Worm (Caenorhabditis elegans) whole organism, mixed stage, embryonic: ENCODE results near the gene rab-21.

ENCODE experiments used
- bed-3 ChIP-seq: fragments of 200-800 bp; sonication (Bioruptor generic); optimal IDR thresholded peaks from 3 replicates; lab custom pipeline; 2018; ENCODE audit warnings: mild to moderate bottlenecking, missing genetic modification characterization, moderate library complexity, missing compliant biosample characterization
- blmp-1 ChIP-seq: fragments of 150-350 bp; optimal IDR thresholded peaks from 2 replicates; lab custom pipeline; 2014; ENCODE audit warnings: missing biosample characterization, missing genetic modification characterization
- elt-1 ChIP-seq: sonication (generic microtip); optimal IDR thresholded peaks from 2 replicates; lab custom pipeline; 2017; ENCODE audit warnings: missing genetic modification characterization, mild to moderate bottlenecking, missing compliant biosample characterization, antibody characterized with exemption, moderate library complexity, borderline replicate concordance; ENCODE audit not compliant: insufficient read depth
- nhr-237 ChIP-seq: fragments of 150-350 bp; optimal IDR thresholded peaks from 2 replicates; lab custom pipeline; 2014; ENCODE audit warnings: missing biosample characterization, missing genetic modification characterization
- nhr-28 ChIP-seq: fragments of 150-350 bp; optimal IDR thresholded peaks from 2 replicates; lab custom pipeline; 2014; ENCODE audit warnings: missing biosample characterization, missing genetic modification characterization
- pha-4 ChIP-seq: fragments of 150-350 bp; optimal IDR thresholded peaks from 2 replicates; lab custom pipeline; 2018; ENCODE audit warnings: missing biosample characterization, missing genetic modification reagents, missing genetic modification characterization
- snpc-4 ChIP-seq: fragments of 150-350 bp; optimal IDR thresholded peaks from 2 replicates; lab custom pipeline; 2014; ENCODE audit warnings: missing biosample characterization, missing genetic modification characterization
- sptf-1 ChIP-seq: sonication (generic microtip); optimal IDR thresholded peaks from 2 replicates; lab custom pipeline; 2017; ENCODE audit warnings: mild to moderate bottlenecking, missing genetic modification characterization, moderate library complexity, missing compliant biosample characterization
- tbx-8 ChIP-seq: fragments of 200-800 bp; sonication (Bioruptor generic); optimal IDR thresholded peaks from 2 replicates; lab custom pipeline; 2018; ENCODE audit warnings: mild to moderate bottlenecking, missing genetic modification characterization, moderate library complexity, missing compliant biosample characterization
- unc-62 ChIP-seq: fragments of 150-350 bp; optimal IDR thresholded peaks from 2 replicates; lab custom pipeline; 2014; ENCODE audit warnings: missing biosample characterization, missing genetic modification reagents, missing genetic modification characterization

DNA sequence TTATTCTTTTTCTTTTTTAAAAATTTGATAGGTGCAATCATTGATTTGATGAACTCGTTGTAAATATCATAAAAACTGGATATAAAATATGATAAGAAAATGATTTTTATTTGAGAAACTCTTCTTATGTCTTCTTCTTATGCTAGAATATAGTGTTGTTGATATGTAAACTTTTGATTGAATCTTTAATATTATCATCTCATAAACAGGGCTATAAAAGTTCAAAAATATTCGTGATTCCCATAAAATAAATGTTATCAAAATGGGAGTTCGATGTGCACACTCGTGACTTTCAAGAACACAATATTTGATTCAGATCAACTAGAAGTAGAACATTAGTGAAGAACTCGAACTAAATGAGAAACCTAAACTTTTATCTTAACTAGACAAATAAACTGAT is 24.1 kb upstream of the rab-21 start:
- TF ChIP-seq blmp-1 (tag; lab: Kevin White, UChicago) (no peak), tbx-8 (GFP tag; lab: Kevin White, UChicago) (no peak), snpc-4 (tag; lab: Kevin White, UChicago) (no peak), nhr-237 (tag; lab: Kevin White, UChicago) (no peak), elt-1 (tag; lab: Kevin White, UChicago) (no peak), bed-3 (GFP tag; lab: Kevin White, UChicago) (no peak), sptf-1 (tag; lab: Kevin White, UChicago) (no peak), nhr-28 (no peak), unc-62 (GFP tag; lab: Kevin White, UChicago) (no peak), pha-4 (no peak)
